Worm (Caenorhabditis elegans) whole organism, L4 larva: ENCODE results near the gene nspb-4.
A peak's percentile ranks its signal among the peaks of the same experiment; 100 is the strongest.

ENCODE experiments used
- D1046.2 ChIP-seq: fragments of 200-800 bp; sonication (Bioruptor generic); IDR thresholded peaks from 2 replicates; pipeline ENCODE4 v1.3.6; 2022; ENCODE audit warnings: missing genetic modification characterization, missing compliant biosample characterization
- F26F4.8 ChIP-seq: fragments of 200-800 bp; sonication (Bioruptor generic); conservative IDR thresholded peaks from 2 replicates; pipeline ENCODE4 v1.3.6; 2022; ENCODE audit warnings: missing genetic modification characterization, missing compliant biosample characterization
- F44E2.7 ChIP-seq: fragments of 200-800 bp; sonication (Bioruptor generic); IDR thresholded peaks from 2 replicates; pipeline ENCODE4 v2.1.2; 2022; ENCODE audit warnings: missing genetic modification characterization, missing compliant biosample characterization
- R02D3.7 ChIP-seq: fragments of 150-350 bp; sonication (generic microtip); optimal IDR thresholded peaks from 3 replicates; lab custom pipeline; 2014; ENCODE audit warnings: missing biosample characterization, missing genetic modification characterization
- Y48G9A.11 ChIP-seq: fragments of 200-800 bp; sonication (Bioruptor generic); IDR thresholded peaks from 2 replicates; pipeline ENCODE4 v1.3.6; 2022; ENCODE audit warnings: missing genetic modification reagents, missing genetic modification characterization, missing compliant biosample characterization
- Y5F2A.4 ChIP-seq: fragments of 200-800 bp; sonication (Bioruptor generic); optimal IDR thresholded peaks from 2 replicates; lab custom pipeline; 2018; ENCODE audit warnings: mild to moderate bottlenecking, missing genetic modification characterization, missing compliant biosample characterization
- ZK337.2 ChIP-seq: fragments of 200-800 bp; sonication (Bioruptor generic); IDR thresholded peaks from 2 replicates; pipeline ENCODE4 v1.3.6; 2022; ENCODE audit warnings: missing genetic modification reagents, missing genetic modification characterization, missing compliant biosample characterization
- aha-1 ChIP-seq: fragments of 150-350 bp; peaks from one replicate; lab custom pipeline; 2014; ENCODE audit warnings: missing biosample characterization, missing genetic modification characterization
- aly-2 ChIP-seq: sonication (generic microtip); optimal IDR thresholded peaks from 2 replicates; lab custom pipeline; 2018; ENCODE audit warnings: missing biosample characterization, missing genetic modification characterization
- attf-4 ChIP-seq: sonication (generic microtip); optimal IDR thresholded peaks from 3 replicates; lab custom pipeline; 2017; ENCODE audit warnings: missing biosample characterization, missing genetic modification characterization
- ceh-28 ChIP-seq: fragments of 150-350 bp; optimal IDR thresholded peaks from 2 replicates; lab custom pipeline; 2014; ENCODE audit warnings: missing biosample characterization, missing genetic modification reagents, missing genetic modification characterization
- ceh-32 ChIP-seq: sonication (generic microtip); optimal IDR thresholded peaks from 2 replicates; lab custom pipeline; 2016; ENCODE audit warnings: mild to moderate bottlenecking, missing genetic modification characterization, missing compliant biosample characterization; ENCODE audit not compliant: poor library complexity
- ceh-62 ChIP-seq: sonication (generic microtip); optimal IDR thresholded peaks from 2 replicates; lab custom pipeline; 2017; ENCODE audit warnings: missing biosample characterization, missing genetic modification characterization
- ceh-82 ChIP-seq: sonication (generic microtip); optimal IDR thresholded peaks from 2 replicates; lab custom pipeline; 2017; ENCODE audit warnings: missing biosample characterization, missing genetic modification characterization
- ctbp-1 ChIP-seq: fragments of 200-800 bp; sonication (Bioruptor generic); IDR thresholded peaks from 2 replicates; pipeline ENCODE4 v1.3.6; 2022; ENCODE audit warnings: missing genetic modification reagents, missing genetic modification characterization, missing compliant biosample characterization
- daf-16 ChIP-seq, 3 experiments: sonication (generic microtip); optimal IDR thresholded peaks; 2 replicates each; lab custom pipeline; 2016 to 2017; ENCODE audit warnings: missing genetic modification characterization in 3 of 3, missing genetic modification reagents in 3 of 3, mild to moderate bottlenecking in 2 of 3, missing compliant biosample characterization in 2 of 3, missing biosample characterization in 1 of 3, moderate library complexity in 1 of 3
- dmd-6 ChIP-seq: fragments of 200-800 bp; sonication (Bioruptor generic); IDR thresholded peaks from 2 replicates; pipeline ENCODE4 v1.3.6; 2022; ENCODE audit warnings: missing genetic modification reagents, missing genetic modification characterization, missing compliant biosample characterization
- dmd-8 ChIP-seq: fragments of 200-800 bp; sonication (Bioruptor generic); IDR thresholded peaks from 2 replicates; pipeline ENCODE4 v1.3.6; 2022; ENCODE audit warnings: missing genetic modification characterization, missing compliant biosample characterization
- dpl-1 ChIP-seq: fragments of 150-350 bp; optimal IDR thresholded peaks from 2 replicates; lab custom pipeline; 2014; ENCODE audit warnings: missing biosample characterization, missing genetic modification reagents, missing genetic modification characterization
- dve-1 ChIP-seq: sonication (generic microtip); optimal IDR thresholded peaks from 2 replicates; lab custom pipeline; 2017; ENCODE audit warnings: antibody characterized with exemption, mild to moderate bottlenecking, missing genetic modification characterization, missing compliant biosample characterization; ENCODE audit not compliant: insufficient read depth
- egl-27 ChIP-seq: sonication (generic microtip); optimal IDR thresholded peaks from 3 replicates; lab custom pipeline; 2017; ENCODE audit warnings: missing biosample characterization, missing genetic modification reagents, missing genetic modification characterization
- fos-1 ChIP-seq: fragments of 150-350 bp; optimal IDR thresholded peaks from 2 replicates; lab custom pipeline; 2014; ENCODE audit warnings: missing biosample characterization, missing genetic modification characterization
- gei-8 ChIP-seq: fragments of 200-800 bp; sonication (Bioruptor generic); optimal IDR thresholded peaks from 2 replicates; lab custom pipeline; 2018; ENCODE audit warnings: mild to moderate bottlenecking, missing genetic modification characterization, missing compliant biosample characterization
- hlh-11 ChIP-seq: fragments of 200-800 bp; sonication (Bioruptor generic); optimal IDR thresholded peaks from 2 replicates; lab custom pipeline; 2018; ENCODE audit warnings: mild to moderate bottlenecking, missing genetic modification characterization, missing compliant biosample characterization
- hlh-30 ChIP-seq: sonication (generic microtip); optimal IDR thresholded peaks from 2 replicates; lab custom pipeline; 2017; ENCODE audit warnings: antibody characterized with exemption, mild to moderate bottlenecking, missing genetic modification characterization, missing compliant biosample characterization; ENCODE audit not compliant: insufficient read depth
- lim-7 ChIP-seq: fragments of 200-800 bp; sonication (Bioruptor generic); IDR thresholded peaks from 2 replicates; pipeline ENCODE4 v1.3.6; 2022; ENCODE audit warnings: missing genetic modification characterization, missing compliant biosample characterization
- lin-29 ChIP-seq: fragments of 200-800 bp; sonication (Bioruptor generic); IDR thresholded peaks from 2 replicates; pipeline ENCODE4 v1.3.6; 2022; ENCODE audit warnings: missing genetic modification reagents, missing genetic modification characterization, missing compliant biosample characterization
- lin-38 ChIP-seq: fragments of 200-800 bp; sonication (Bioruptor generic); IDR thresholded peaks from 2 replicates; pipeline ENCODE4 v1.3.6; 2022; ENCODE audit warnings: missing genetic modification reagents, missing genetic modification characterization, missing compliant biosample characterization
- madf-5 ChIP-seq, 2 experiments: fragments of 200-800 bp; sonication (Bioruptor generic); IDR thresholded peaks; 2 replicates each; pipeline ENCODE4 v1.3.6; 2022; ENCODE audit warnings: missing compliant biosample characterization in 2 of 2, missing genetic modification characterization in 2 of 2
- mdl-1 ChIP-seq, 2 experiments: fragments of 150-350 bp in 1 of 2; sonication (generic microtip) in 1 of 2; optimal IDR thresholded peaks; 2 replicates each; lab custom pipeline; 2014 to 2017; ENCODE audit warnings: missing biosample characterization in 2 of 2, missing genetic modification characterization in 2 of 2
- mep-1 ChIP-seq: fragments of 150-350 bp; sonication (generic microtip); optimal IDR thresholded peaks from 3 replicates; lab custom pipeline; 2014; ENCODE audit warnings: missing biosample characterization, missing genetic modification characterization
- mes-2 ChIP-seq: sonication (generic microtip); optimal IDR thresholded peaks from 2 replicates; lab custom pipeline; 2016; ENCODE audit warnings: missing genotype, mild to moderate bottlenecking, missing genetic modification characterization, missing compliant biosample characterization; ENCODE audit not compliant: poor library complexity, severe bottlenecking
- nhr-102 ChIP-seq: sonication (generic microtip); optimal IDR thresholded peaks from 2 replicates; lab custom pipeline; 2016; ENCODE audit warnings: mild to moderate bottlenecking, missing genetic modification characterization, moderate library complexity, missing compliant biosample characterization
- nhr-111 ChIP-seq: fragments of 200-800 bp; sonication (Bioruptor generic); optimal IDR thresholded peaks from 2 replicates; lab custom pipeline; 2018; ENCODE audit warnings: mild to moderate bottlenecking, missing genetic modification characterization, missing compliant biosample characterization
- pha-4 ChIP-seq, 2 experiments: fragments of 150-350 bp in 1 of 2; fragments of 200-800 bp in 1 of 2; sonication (Bioruptor generic) in 1 of 2; IDR thresholded peaks in 1 of 2; optimal IDR thresholded peaks in 1 of 2; 2 replicates each; pipeline versions ENCODE4 v1.3.6 to Lab custom; 2014 to 2022; ENCODE audit warnings: missing genetic modification characterization in 2 of 2, missing genetic modification reagents in 2 of 2, missing biosample characterization in 1 of 2, missing compliant biosample characterization in 1 of 2
- pqm-1 ChIP-seq: sonication (generic microtip); optimal IDR thresholded peaks from 2 replicates; lab custom pipeline; 2017; ENCODE audit warnings: missing biosample characterization, missing genetic modification characterization
- saeg-2 ChIP-seq: fragments of 200-800 bp; sonication (Bioruptor generic); IDR thresholded peaks from 2 replicates; pipeline ENCODE4 v1.3.6; 2022; ENCODE audit warnings: missing genetic modification reagents, missing genetic modification characterization, missing compliant biosample characterization
- sdz-12 ChIP-seq: fragments of 200-800 bp; sonication (Bioruptor generic); optimal IDR thresholded peaks from 2 replicates; lab custom pipeline; 2018; ENCODE audit warnings: mild to moderate bottlenecking, missing genetic modification characterization, missing compliant biosample characterization
- set-16 ChIP-seq: fragments of 200-800 bp; sonication (Bioruptor generic); IDR thresholded peaks from 2 replicates; pipeline ENCODE4 v1.3.6; 2022; ENCODE audit warnings: missing genetic modification reagents, missing genetic modification characterization, missing compliant biosample characterization
- spr-1 ChIP-seq: sonication (generic microtip); optimal IDR thresholded peaks from 2 replicates; lab custom pipeline; 2016; ENCODE audit warnings: mild to moderate bottlenecking, missing genetic modification characterization, missing compliant biosample characterization
- spr-3 ChIP-seq: fragments of 200-800 bp; sonication (Bioruptor generic); optimal IDR thresholded peaks from 2 replicates; lab custom pipeline; 2018; ENCODE audit warnings: mild to moderate bottlenecking, missing genetic modification characterization, missing compliant biosample characterization
- unc-130 ChIP-seq: sonication (generic microtip); optimal IDR thresholded peaks from 2 replicates; lab custom pipeline; 2016; ENCODE audit warnings: missing genetic modification reagents, missing genetic modification characterization, missing compliant biosample characterization
- unc-62 ChIP-seq, 3 experiments: fragments of 150-350 bp in 1 of 3; sonication (generic microtip); optimal IDR thresholded peaks in 2 of 3; peaks in 1 of 3; 1 replicate in 1 of 3; 2 replicates in 2 of 3; lab custom pipeline; 2014 to 2017; ENCODE audit warnings: missing biosample characterization in 3 of 3, missing genetic modification characterization in 3 of 3, missing genetic modification reagents in 3 of 3, missing genotype in 1 of 3
- vab-7 ChIP-seq: fragments of 200-800 bp; sonication (Bioruptor generic); IDR thresholded peaks from 2 replicates; pipeline ENCODE4 v1.3.6; 2022; ENCODE audit warnings: missing genetic modification reagents, missing genetic modification characterization, missing compliant biosample characterization
- zag-1 ChIP-seq: fragments of 150-350 bp; optimal IDR thresholded peaks from 2 replicates; lab custom pipeline; 2014; ENCODE audit warnings: missing biosample characterization, missing genetic modification characterization
- zip-2 ChIP-seq: fragments of 150-350 bp; optimal IDR thresholded peaks from 2 replicates; lab custom pipeline; 2014; ENCODE audit warnings: missing biosample characterization, missing genetic modification characterization

Gene nspb-4

DNA sequence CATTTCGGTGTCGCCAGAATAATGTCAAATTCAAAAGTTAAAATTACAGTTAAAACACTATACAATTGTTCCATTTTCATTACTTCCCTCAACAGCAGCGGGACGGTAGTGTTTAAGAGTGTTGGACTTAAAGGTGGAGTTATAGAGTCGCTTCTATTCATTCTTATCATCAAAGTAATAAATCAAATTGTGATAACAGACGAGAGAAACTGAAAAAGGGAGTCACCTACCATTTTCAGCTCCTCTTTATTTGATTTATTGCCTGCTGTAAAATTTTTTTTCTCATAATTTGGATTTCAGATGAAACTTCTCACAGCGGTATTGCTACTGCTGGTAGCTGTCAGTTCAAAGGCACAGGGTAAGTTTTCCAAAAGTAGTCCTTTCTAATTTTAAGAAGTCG is 41.9 kb downstream of the nspb-4 start, which contains the start of gene C01B10.6:
C01B10.6 (plus strand) TSS at position 301 of the 400 bp plus-strand sequence.
- TF ChIP-seq D1046.2 (GFP tag; lab: Robert Waterston, UW): no peak
- TF ChIP-seq pqm-1 (tag; lab: Kevin White, UChicago): peak; percentile 34
- TF ChIP-seq vab-7: no peak
- TF ChIP-seq daf-16 (GFP tag; optimal IDR thresholded peaks at IDR 0.05; lab: Kevin White, UChicago): no peak
- TF ChIP-seq daf-16 (tag; optimal IDR thresholded peaks at IDR 0.05; lab: Kevin White, UChicago): no peak

DNA sequence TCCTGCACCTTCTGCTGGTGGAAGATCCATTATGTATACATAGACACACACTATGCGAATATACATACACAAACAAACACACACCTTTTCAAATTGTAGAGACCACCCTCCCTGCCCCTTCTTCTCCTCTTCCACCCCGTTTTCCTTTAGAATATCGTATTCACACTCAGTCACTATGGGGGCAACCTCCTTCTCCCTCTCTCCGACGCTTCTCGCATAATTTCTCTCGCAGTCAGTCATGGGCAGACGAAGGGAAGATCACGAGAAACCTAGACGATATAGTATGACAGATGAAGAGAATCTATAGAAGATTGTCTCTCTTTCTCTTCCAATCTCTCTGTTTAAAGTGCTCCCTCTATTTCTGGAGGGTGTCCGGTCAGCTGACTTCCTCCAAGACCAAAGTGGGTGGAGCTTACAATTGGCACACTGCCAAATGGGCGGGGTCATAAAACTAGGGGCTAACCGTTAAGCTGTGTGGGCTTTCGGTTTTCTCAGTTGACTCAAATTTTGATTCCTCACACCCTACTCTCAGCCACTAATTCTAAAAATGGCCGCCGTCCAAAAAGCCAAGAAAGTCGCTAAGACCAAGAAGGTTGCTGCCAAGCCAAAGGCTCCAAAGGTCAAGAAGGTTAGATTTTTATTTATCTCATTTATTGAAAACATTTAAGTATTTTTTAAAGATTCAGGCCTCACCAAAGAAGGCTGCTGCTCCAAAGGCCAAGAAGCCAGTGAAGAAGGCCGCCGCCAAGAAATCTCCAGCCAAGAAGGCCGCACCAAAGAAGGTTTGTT is 48.0 kb downstream of the nspb-4 start, which contains the start of gene hil-7:
hil-7 (plus strand) TSS at position 446 of the 789 bp plus-strand sequence.
- TF ChIP-seq sdz-12 (GFP tag; lab: Kevin White, UChicago): no peak
- TF ChIP-seq set-16 (GFP tag; lab: Robert Waterston, UW): no peak
- no peak for TF ChIP-seq vab-7
- peak; percentile 81 for TF ChIP-seq hlh-30 (tag; lab: Kevin White, UChicago)
- TF ChIP-seq madf-5 (GFP tag; IDR thresholded peaks at IDR 0.05; lab: Robert Waterston, UW): no peak
- TF ChIP-seq F44E2.7 (GFP tag; lab: Robert Waterston, UW): no peak
- TF ChIP-seq mep-1 (tag; lab: Kevin White, UChicago): peak; percentile 62
- TF ChIP-seq pha-4 (GFP tag; IDR thresholded peaks at IDR 0.05; lab: Robert Waterston, UW): no peak
- no peak for TF ChIP-seq pha-4 (tag; optimal IDR thresholded peaks at IDR 0.05; lab: Kevin White, UChicago)
- TF ChIP-seq nhr-111 (GFP tag; lab: Kevin White, UChicago): no peak
- TF ChIP-seq ceh-62: no peak
- TF ChIP-seq zip-2: no peak
- TF ChIP-seq dpl-1 (GFP tag; lab: Kevin White, UChicago): no peak
- no peak for TF ChIP-seq aly-2 (tag; lab: Kevin White, UChicago)
- TF ChIP-seq R02D3.7 (tag; lab: Kevin White, UChicago): no peak
- no peak for TF ChIP-seq lin-29 (GFP tag; lab: Robert Waterston, UW)
- TF ChIP-seq Y48G9A.11 (GFP tag; lab: Robert Waterston, UW): no peak
- TF ChIP-seq nhr-102 (tag; lab: Kevin White, UChicago): no peak
- no peak for TF ChIP-seq zag-1
- no peak for TF ChIP-seq dmd-8 (GFP tag; lab: Robert Waterston, UW)
- TF ChIP-seq F26F4.8: no peak
- no peak for TF ChIP-seq fos-1 (tag; lab: Kevin White, UChicago)
- no peak for TF ChIP-seq lin-38 (GFP tag; lab: Robert Waterston, UW)
- TF ChIP-seq ctbp-1 (GFP tag; lab: Robert Waterston, UW): no peak
- TF ChIP-seq gei-8 (GFP tag; lab: Kevin White, UChicago): no peak
- no peak for TF ChIP-seq ZK337.2
- TF ChIP-seq ceh-82 (tag; lab: Kevin White, UChicago): no peak
- no peak for TF ChIP-seq spr-3 (GFP tag; lab: Kevin White, UChicago)
- peak; percentile 19 for TF ChIP-seq aha-1 (tag; lab: Kevin White, UChicago)
- no peak for TF ChIP-seq mdl-1 (tag; optimal IDR thresholded peaks at IDR 0.05; lab: Kevin White, UChicago)
- TF ChIP-seq lim-7: no peak
- TF ChIP-seq ceh-28 (tag; lab: Kevin White, UChicago): no peak
- TF ChIP-seq unc-130 (GFP tag; lab: Kevin White, UChicago): no peak
- TF ChIP-seq unc-62 (GFP tag; optimal IDR thresholded peaks at IDR 0.05 in 1 of 2; lab: Kevin White, UChicago): peak in 1 of 2 experiments; percentile 70
- TF ChIP-seq unc-62 (tag; optimal IDR thresholded peaks at IDR 0.05; lab: Kevin White, UChicago): no peak
- TF ChIP-seq attf-4 (tag; lab: Kevin White, UChicago): no peak
- TF ChIP-seq egl-27: no peak
- TF ChIP-seq Y5F2A.4 (GFP tag; lab: Kevin White, UChicago): no peak
- TF ChIP-seq dmd-6: no peak
- TF ChIP-seq hlh-11 (tag; lab: Kevin White, UChicago): peak; percentile 47
- TF ChIP-seq daf-16 (GFP tag; optimal IDR thresholded peaks at IDR 0.05; lab: Kevin White, UChicago): no peak
- no peak for TF ChIP-seq daf-16 (tag; optimal IDR thresholded peaks at IDR 0.05; lab: Kevin White, UChicago)
- no peak for TF ChIP-seq ceh-32
- no peak for TF ChIP-seq mes-2 (tag; lab: Kevin White, UChicago)
- no peak for TF ChIP-seq spr-1 (tag; lab: Kevin White, UChicago)
- no peak for TF ChIP-seq saeg-2 (GFP tag; lab: Robert Waterston, UW)
- peak; percentile 35 for TF ChIP-seq dve-1
